Worm (Caenorhabditis elegans): ENCODE measurements around the gene fbxa-73.

The fbxa-73 gene

ce11 chrIII:2291139-2291538, 37.9 kb downstream of the fbxa-73 start, which contains the start of gene fbxa-219 (continued):
- TF ChIP-seq nhr-28 (tag; optimal IDR thresholded peaks at IDR 0.05): peak; percentile 35

DNA sequence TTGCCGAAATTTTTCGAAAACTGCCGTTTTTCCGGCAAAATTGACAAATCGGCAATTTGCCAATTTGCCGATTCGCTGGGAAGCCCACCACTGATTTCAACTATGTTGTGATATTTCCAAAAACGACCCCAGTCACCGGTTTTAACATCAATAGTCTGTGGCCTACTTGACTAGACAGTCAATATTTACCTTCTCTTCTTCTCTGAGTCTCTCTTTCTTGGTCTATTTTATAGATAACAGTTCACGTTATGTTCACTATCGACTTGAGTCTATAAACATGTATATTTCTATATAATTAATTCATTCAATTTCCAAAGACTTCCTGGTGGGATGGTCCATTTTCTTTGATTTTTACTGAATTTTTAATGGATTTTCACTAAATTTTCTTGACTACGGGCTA, 41.5 kb downstream of the fbxa-73 start:
- TF ChIP-seq hlh-11 (tag; optimal IDR thresholded peaks at IDR 0.05) (peak; percentile 30), hlh-30 (tag; optimal IDR thresholded peaks at IDR 0.05; ENCODE audit: insufficient read depth) (peak; percentile 4), skn-1 (tag; optimal IDR thresholded peaks at IDR 0.05) (no peak), daf-16 (GFP tag; optimal IDR thresholded peaks at IDR 0.05) (no peak), daf-16 (tag; optimal IDR thresholded peaks at IDR 0.05) (peak; percentile 94), lsy-2 (tag; optimal IDR thresholded peaks at IDR 0.05) (no peak), pha-4 (GFP tag; IDR thresholded peaks at IDR 0.05) (no peak), pha-4 (tag; optimal IDR thresholded peaks at IDR 0.05) (peak; percentile 79), nhr-28 (tag; optimal IDR thresholded peaks at IDR 0.05) (peak; percentile 71), duxl-1 (tag; optimal IDR thresholded peaks at IDR 0.05; ENCODE audit: poor library complexity) (peak; percentile 41), ceh-62 (tag; optimal IDR thresholded peaks at IDR 0.05) (no peak), pqm-1 (tag; optimal IDR thresholded peaks at IDR 0.05) (peak; percentile 35), dmd-6 (GFP tag; IDR thresholded peaks at IDR 0.05) (peak; percentile 29), spr-1 (tag; optimal IDR thresholded peaks at IDR 0.05) (no peak), dve-1 (tag; optimal IDR thresholded peaks at IDR 0.05; ENCODE audit: insufficient read depth) (peak; percentile 44)

DNA sequence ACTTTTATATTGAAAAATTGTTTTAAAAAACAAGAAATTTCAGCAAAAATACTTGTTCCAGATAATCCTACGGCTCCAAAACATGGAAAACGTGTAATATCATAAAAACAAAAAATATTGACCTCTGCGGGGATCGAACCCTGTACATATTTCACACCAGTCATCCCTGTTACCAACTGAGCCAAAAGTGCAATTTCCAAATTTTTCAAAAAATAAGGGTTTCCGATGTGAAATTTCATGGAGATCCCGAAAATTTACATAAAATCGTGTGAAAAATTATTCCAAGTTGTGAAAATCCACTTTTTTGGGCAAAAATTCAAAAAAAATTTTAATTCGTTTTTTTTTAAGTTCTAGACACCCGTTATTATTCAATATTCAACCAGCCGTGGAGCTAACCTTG, 50.9 kb downstream of the fbxa-73 start:
- TF ChIP-seq nhr-237 (tag; optimal IDR thresholded peaks at IDR 0.05): no peak
- TF ChIP-seq lin-38 (GFP tag; IDR thresholded peaks at IDR 0.05): peak; percentile 47

Measured in whole organism, L4 larva.